Worm (Caenorhabditis elegans) whole organism, early embryonic: ENCODE results near the gene rde-1.

Experiments used
- B0310.2 ChIP-seq: sonication (generic microtip); optimal IDR thresholded peaks from 2 replicates; lab custom pipeline; 2016; ENCODE audit warnings: mild to moderate bottlenecking, missing genetic modification characterization, missing compliant biosample characterization
- F13C5.2 ChIP-seq: sonication (generic microtip); optimal IDR thresholded peaks from 2 replicates; lab custom pipeline; 2017; ENCODE audit warnings: mild to moderate bottlenecking, missing genetic modification characterization, inconsistent platforms, missing compliant biosample characterization
- aly-1 ChIP-seq: sonication (generic microtip); optimal IDR thresholded peaks from 2 replicates; lab custom pipeline; 2016; ENCODE audit warnings: missing genetic modification characterization, missing compliant biosample characterization
- ama-1 ChIP-seq: fragments of 150-350 bp; optimal IDR thresholded peaks from 2 replicates; lab custom pipeline; 2014
- ceh-13 ChIP-seq: fragments of 200-800 bp; sonication (Bioruptor generic); optimal IDR thresholded peaks from 2 replicates; lab custom pipeline; 2018; ENCODE audit warnings: mild to moderate bottlenecking, missing genetic modification characterization, missing compliant biosample characterization
- ceh-36 ChIP-seq: sonication (generic microtip); optimal IDR thresholded peaks from 2 replicates; lab custom pipeline; 2016; ENCODE audit warnings: missing genetic modification characterization, inconsistent platforms, missing compliant biosample characterization
- ets-7 ChIP-seq: sonication (generic microtip); optimal IDR thresholded peaks from 2 replicates; lab custom pipeline; 2016; ENCODE audit warnings: missing genotype, missing genetic modification characterization, missing compliant biosample characterization
- flt-1 ChIP-seq: fragments of 200-800 bp; sonication (Bioruptor generic); IDR thresholded peaks from 2 replicates; pipeline ENCODE4 v1.3.6; 2022; ENCODE audit warnings: missing genetic modification characterization, missing compliant biosample characterization
- hmbx-1 ChIP-seq: sonication (generic microtip); optimal IDR thresholded peaks from 2 replicates; lab custom pipeline; 2016; ENCODE audit warnings: mild to moderate bottlenecking, missing genetic modification characterization, missing compliant biosample characterization
- hmg-4 ChIP-seq: fragments of 200-800 bp; sonication (Bioruptor generic); optimal IDR thresholded peaks from 2 replicates; lab custom pipeline; 2018; ENCODE audit warnings: mild to moderate bottlenecking, missing genetic modification characterization, missing compliant biosample characterization
- hnd-1 ChIP-seq: sonication (generic microtip); optimal IDR thresholded peaks from 2 replicates; lab custom pipeline; 2016; ENCODE audit warnings: missing genetic modification characterization, missing compliant biosample characterization
- pes-1 ChIP-seq: fragments of 200-800 bp; sonication (Bioruptor generic); IDR thresholded peaks from 2 replicates; pipeline ENCODE4 v1.3.6; 2022; ENCODE audit warnings: missing genetic modification reagents, missing genetic modification characterization, missing compliant biosample characterization
- scrt-1 ChIP-seq: fragments of 200-800 bp; sonication (Bioruptor generic); IDR thresholded peaks from 2 replicates; pipeline ENCODE4 v1.3.6; 2022; ENCODE audit warnings: missing genetic modification characterization, missing compliant biosample characterization
- sea-1 ChIP-seq: fragments of 200-800 bp; sonication (Bioruptor generic); conservative IDR thresholded peaks from 2 replicates; pipeline ENCODE4 v1.3.6; 2022; ENCODE audit warnings: missing genetic modification characterization, missing compliant biosample characterization
- tbx-11 ChIP-seq: fragments of 200-800 bp; sonication (Bioruptor generic); IDR thresholded peaks from 2 replicates; pipeline ENCODE4 v1.3.6; 2022; ENCODE audit warnings: missing genetic modification characterization, missing compliant biosample characterization
- tbx-37 ChIP-seq: fragments of 200-800 bp; sonication (Bioruptor generic); conservative IDR thresholded peaks from 2 replicates; pipeline ENCODE4 v1.3.6; 2022; ENCODE audit warnings: missing genetic modification reagents, missing genetic modification characterization, missing compliant biosample characterization
- tra-4 ChIP-seq: sonication (generic microtip); optimal IDR thresholded peaks from 2 replicates; lab custom pipeline; 2017; ENCODE audit warnings: missing genetic modification characterization, missing compliant biosample characterization

rde-1 gene

DNA sequence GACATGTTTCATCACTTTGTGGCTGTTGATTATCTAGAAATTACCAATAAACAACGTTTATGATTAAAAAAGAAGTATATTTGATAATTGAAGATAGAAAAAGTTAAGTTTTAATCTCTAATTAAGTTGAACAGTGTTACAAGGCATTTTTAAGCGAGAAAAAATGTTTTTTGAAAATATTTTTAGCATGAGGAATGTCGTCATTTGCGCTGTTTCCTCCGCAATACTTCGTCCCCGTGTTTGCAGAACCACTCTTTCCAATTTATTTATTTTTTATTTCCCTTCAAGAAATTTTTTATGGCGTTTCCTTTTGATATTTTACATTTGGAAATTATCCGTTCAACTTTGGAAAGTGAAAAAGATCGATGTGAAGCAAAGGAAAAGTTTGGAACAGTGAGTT, at the start of gene rde-1, which contains the start of gene trpp-6:
Gene rde-1 (minus strand): TSS at position 33 of the 400 bp plus-strand sequence.
Gene trpp-6 (plus strand): TSS at position 286 of the 400 bp plus-strand sequence.
- TF ChIP-seq pes-1 (GFP tag; lab: Robert Waterston, UW) (no peak), ets-7 (tag; lab: Kevin White, UChicago) (no peak), flt-1 (GFP tag; lab: Robert Waterston, UW) (no peak), hmbx-1 (no peak), ceh-36 (no peak), F13C5.2 (no peak), ceh-13 (no peak), ama-1 (lab: Kevin White, UChicago) (no peak), hmg-4 (GFP tag; lab: Kevin White, UChicago) (no peak), sea-1 (GFP tag; lab: Robert Waterston, UW) (no peak), tra-4 (tag; lab: Kevin White, UChicago) (no peak), scrt-1 (GFP tag; lab: Robert Waterston, UW) (no peak), tbx-11 (GFP tag; lab: Robert Waterston, UW) (no peak), B0310.2 (tag; lab: Kevin White, UChicago) (no peak), tbx-37 (GFP tag; lab: Robert Waterston, UW) (no peak), aly-1 (tag; lab: Kevin White, UChicago) (no peak), hnd-1 (tag; lab: Kevin White, UChicago) (no peak)

DNA sequence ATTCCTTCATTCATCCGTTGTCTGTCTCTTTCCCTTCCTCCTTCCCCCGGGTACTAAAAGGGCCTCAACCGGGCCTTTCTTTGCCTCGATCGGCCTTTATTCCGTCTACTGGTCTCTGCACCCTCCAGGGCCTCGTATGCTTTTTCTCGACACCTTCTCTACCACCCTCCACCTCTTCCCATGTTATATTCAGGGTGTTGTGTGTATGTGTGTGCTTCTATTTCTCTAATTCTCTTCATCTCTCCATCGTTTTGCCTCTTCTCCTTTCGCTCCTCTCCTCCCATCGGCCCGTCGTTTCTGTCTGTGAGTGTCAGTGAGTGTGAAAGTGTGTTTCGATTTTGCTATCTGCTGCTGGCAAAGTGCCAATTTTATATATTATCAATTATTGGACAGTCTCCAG, 48.4 kb upstream of the rde-1 start:
- TF ChIP-seq sea-1 (GFP tag; lab: Robert Waterston, UW): peak; percentile 45; the same call in 1 of the 2 replicates
- peak; percentile 47 for TF ChIP-seq hmg-4 (GFP tag; lab: Kevin White, UChicago)
- no peak for TF ChIP-seq ama-1 (lab: Kevin White, UChicago)
- no peak for TF ChIP-seq ceh-13
- TF ChIP-seq scrt-1 (GFP tag; lab: Robert Waterston, UW): no peak
- TF ChIP-seq aly-1 (tag; lab: Kevin White, UChicago): peak; percentile 21
- no peak for TF ChIP-seq flt-1 (GFP tag; lab: Robert Waterston, UW)
- TF ChIP-seq hnd-1 (tag; lab: Kevin White, UChicago): no peak
- TF ChIP-seq tbx-37 (GFP tag; lab: Robert Waterston, UW): 0 out of 2 replicates have a peak, but pooled peaks have one; percentile 9
- TF ChIP-seq F13C5.2: peak; percentile 23
- peak; percentile 2 for TF ChIP-seq B0310.2 (tag; lab: Kevin White, UChicago)
- TF ChIP-seq ceh-36: no peak
- no peak for TF ChIP-seq tbx-11 (GFP tag; lab: Robert Waterston, UW)

ce11 chrV:10037040-10037439, 45.6 kb upstream of the rde-1 start, which contains the start of gene F57A8.1:
TSS of gene F57A8.1 (plus strand) at chrV:10037340.
- TF ChIP-seq scrt-1 (GFP tag; lab: Robert Waterston, UW) (no peak), F13C5.2 (no peak), ama-1 (lab: Kevin White, UChicago) (no peak), tra-4 (tag; lab: Kevin White, UChicago) (no peak), ceh-13 (no peak), sea-1 (GFP tag; lab: Robert Waterston, UW) (no peak), ceh-36 (no peak)

DNA sequence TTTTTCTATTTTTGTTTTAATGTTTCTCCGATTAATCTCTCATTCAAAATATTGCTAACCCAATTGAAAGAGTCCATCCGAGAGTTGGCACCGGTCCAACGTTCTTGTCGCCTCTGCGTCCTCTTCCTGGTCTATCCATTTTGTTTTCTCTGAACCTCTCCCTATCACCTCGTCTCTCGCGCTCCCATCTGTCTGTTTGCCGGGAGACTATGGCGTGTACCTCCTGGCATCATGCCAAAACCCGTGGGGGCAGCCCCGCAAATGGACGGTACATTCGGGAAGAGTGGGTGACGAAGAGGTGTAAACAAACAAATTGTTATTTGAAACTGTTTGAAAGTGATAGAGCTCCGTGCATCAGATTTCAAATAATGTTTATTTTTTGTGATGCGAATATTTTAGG, 44.8 kb upstream of the rde-1 start, which contains the start of gene T06E8.2:
Gene T06E8.2 (minus strand): TSS at position 139 of the 400 bp plus-strand sequence.
- TF ChIP-seq hnd-1 (tag; lab: Kevin White, UChicago): no peak
- TF ChIP-seq ama-1 (lab: Kevin White, UChicago): no peak
- no peak for TF ChIP-seq F13C5.2
- TF ChIP-seq hmbx-1: no peak
- no peak for TF ChIP-seq aly-1 (tag; lab: Kevin White, UChicago)
- TF ChIP-seq hmg-4 (GFP tag; lab: Kevin White, UChicago): peak; percentile 51
- TF ChIP-seq ceh-36: no peak

DNA sequence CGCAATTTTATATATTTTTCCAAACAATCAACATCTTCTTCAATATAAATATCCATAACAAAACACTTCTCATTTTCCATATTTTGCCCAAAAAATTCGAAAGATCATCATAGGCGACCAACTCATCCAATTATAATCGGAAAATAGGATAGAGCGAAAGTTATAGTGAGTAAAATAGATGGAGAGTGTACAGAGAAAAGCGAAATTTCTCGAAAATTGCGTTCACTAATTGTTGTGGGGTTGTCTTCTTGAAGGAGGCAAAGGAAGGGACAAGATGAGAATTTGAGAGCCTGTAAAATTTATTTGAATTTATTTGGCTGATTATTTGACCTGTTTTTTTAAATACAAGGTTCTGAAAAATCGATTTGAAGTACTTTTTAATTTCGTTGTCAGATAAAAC, 44.1 kb upstream of the rde-1 start:
- TF ChIP-seq aly-1 (tag; lab: Kevin White, UChicago) (no peak), scrt-1 (GFP tag; lab: Robert Waterston, UW) (no peak), flt-1 (GFP tag; lab: Robert Waterston, UW) (no peak), tbx-11 (GFP tag; lab: Robert Waterston, UW) (no peak), hnd-1 (tag; lab: Kevin White, UChicago) (no peak), pes-1 (GFP tag; lab: Robert Waterston, UW) (no peak), hmg-4 (GFP tag; lab: Kevin White, UChicago) (no peak), ceh-13 (no peak), ama-1 (lab: Kevin White, UChicago) (no peak), tbx-37 (GFP tag; lab: Robert Waterston, UW) (no peak), sea-1 (GFP tag; lab: Robert Waterston, UW) (no peak), ceh-36 (no peak), F13C5.2 (no peak)

DNA sequence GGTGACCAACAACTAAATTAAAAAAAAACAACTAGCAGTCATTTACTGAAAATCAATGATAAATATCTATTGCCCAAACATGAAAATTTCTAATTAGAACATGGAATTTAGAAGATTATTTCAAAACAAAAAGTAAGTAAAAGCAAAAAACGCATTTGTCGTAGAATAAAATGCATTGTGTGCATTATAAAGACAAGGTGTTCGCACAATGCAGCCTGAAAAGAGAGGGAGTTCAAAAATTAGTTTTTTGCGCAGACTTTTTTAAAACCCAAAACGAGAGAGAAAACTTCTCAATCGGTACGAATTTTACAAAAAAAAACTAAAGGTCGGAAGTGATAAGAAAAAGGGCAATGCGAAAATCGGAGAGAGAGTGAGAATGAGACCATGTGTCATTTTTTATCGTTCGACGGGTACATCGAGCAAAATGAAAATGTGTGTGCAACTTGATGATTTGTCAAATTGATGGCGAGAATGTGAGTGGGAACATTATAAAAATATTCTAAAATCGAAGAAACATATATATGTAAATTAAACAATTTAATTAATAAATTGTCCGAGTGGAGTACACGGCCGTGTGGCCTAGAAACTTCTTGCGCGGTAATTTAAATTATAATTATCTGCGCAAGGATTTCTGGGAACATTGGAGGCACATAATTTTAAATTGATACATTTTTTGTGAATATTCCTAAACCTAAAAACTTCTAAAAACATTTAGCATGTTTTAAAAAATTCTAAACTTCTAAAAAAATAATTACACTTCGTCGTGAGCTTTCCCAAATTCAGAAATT, 40.1 kb upstream of the rde-1 start:
- TF ChIP-seq ceh-13: no peak
- peak; percentile 26; the same call in 1 of the 2 replicates for TF ChIP-seq pes-1 (GFP tag; lab: Robert Waterston, UW)
- TF ChIP-seq sea-1 (GFP tag; lab: Robert Waterston, UW): no peak
- TF ChIP-seq B0310.2 (tag; lab: Kevin White, UChicago): no peak
- TF ChIP-seq tbx-11 (GFP tag; lab: Robert Waterston, UW): no peak
- peak; percentile 57; the same call in 1 of the 2 replicates for TF ChIP-seq tbx-37 (GFP tag; lab: Robert Waterston, UW)
- TF ChIP-seq F13C5.2: peak; percentile 12
- TF ChIP-seq ceh-36: no peak

DNA sequence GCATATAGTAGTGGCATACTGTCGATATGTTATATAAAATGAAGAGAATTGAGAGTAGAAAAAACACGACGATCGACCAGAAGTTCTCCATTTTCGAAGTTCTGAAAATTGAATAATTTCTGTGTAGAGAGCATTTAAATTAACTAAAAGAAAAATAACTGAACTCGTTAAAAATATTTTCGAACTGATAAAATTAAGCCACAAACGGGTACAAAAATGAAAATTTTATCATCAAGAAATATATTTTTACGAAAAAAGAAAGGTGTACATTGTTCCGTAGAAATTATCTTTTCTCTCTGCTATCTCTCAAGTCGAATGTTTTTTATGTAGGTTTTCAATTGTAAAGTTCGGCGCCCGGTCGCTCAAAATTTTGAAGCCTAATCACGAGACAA, 39.5 kb upstream of the rde-1 start, which contains the start of gene acl-2:
Gene acl-2 (minus strand): TSS at position 101 of the 392 bp plus-strand sequence.
- TF ChIP-seq tra-4 (tag; lab: Kevin White, UChicago): no peak
- TF ChIP-seq hnd-1 (tag; lab: Kevin White, UChicago): no peak
- no peak for TF ChIP-seq hmg-4 (GFP tag; lab: Kevin White, UChicago)
- TF ChIP-seq ceh-13: no peak
